Fruit fly (Drosophila melanogaster) S2 (cell line): Measurements from ENCODE around the gene IntS6.

Source experiments
- CG8478 ChIP-seq: fragments of >200 bp; optimal IDR thresholded peaks from 2 replicates; lab custom pipeline; 2018
- CTCF ChIP-seq, 2 experiments: fragments of >200 bp; optimal IDR thresholded peaks; 2 replicates each; lab custom pipeline; 2018

DNA sequence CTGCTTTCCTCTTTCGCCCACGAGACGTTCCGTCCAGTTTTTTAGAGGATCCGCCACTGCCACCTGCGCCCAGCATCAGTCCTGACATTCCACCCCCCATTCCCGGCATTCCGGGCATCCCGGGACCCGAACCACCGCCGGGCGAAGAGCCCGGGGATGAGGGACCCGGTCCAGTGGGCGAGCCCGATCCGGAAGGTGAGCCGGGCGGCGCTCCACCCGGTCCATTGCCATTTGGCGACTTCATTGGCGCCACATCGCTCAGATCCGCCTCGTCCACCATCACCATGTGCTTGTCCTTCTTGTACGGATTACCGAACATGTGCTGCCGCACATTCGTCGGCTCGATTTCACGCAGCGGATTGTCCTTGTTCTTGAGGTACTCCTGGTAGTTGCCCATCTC is 5.4 kb downstream of the IntS6 start:
- no peak for TF ChIP-seq CTCF (optimal IDR thresholded peaks at IDR 0.05; lab: Kevin White, UChicago)
- TF ChIP-seq CG8478, result no peak
